Worm (Caenorhabditis elegans): ENCODE data around the gene str-1.

DNA sequence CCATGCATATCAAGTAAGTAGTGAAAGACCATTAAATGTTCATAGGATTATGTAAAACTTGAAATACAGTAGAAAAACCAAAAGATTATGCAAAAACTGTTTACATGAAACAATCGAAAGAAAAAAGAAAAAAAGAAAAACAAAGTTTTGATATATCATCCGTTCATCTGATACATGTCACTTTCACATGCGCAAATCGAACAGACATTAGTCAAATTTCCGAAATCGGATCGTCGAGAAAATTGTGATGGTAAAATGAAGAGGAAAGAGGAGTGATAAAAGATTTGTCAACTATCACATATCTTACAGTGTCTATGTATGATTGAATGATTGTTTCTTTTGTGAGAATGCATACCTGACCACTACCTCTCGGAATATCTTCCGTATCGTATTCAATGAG, 35.4 kb downstream of the str-1 start:
- TF ChIP-seq nhr-76 (tag; optimal IDR thresholded peaks at IDR 0.05): no peak
- no peak for TF ChIP-seq nhr-85 (tag)
- no peak for TF ChIP-seq isw-1 (GFP tag; IDR thresholded peaks at IDR 0.05)
- TF ChIP-seq hlh-4 (tag; optimal IDR thresholded peaks at IDR 0.05): no peak
- TF ChIP-seq elt-3 (tag; optimal IDR thresholded peaks at IDR 0.05): no peak

Data from whole organism, L1 larva.